Worm (Caenorhabditis elegans) whole organism, L4 larva: Measurements from ENCODE around the gene gcy-3.

Experiments
- aly-2 ChIP-seq: sonication (generic microtip); optimal IDR thresholded peaks from 2 replicates; lab custom pipeline; 2018; ENCODE audit warnings: missing biosample characterization, missing genetic modification characterization
- ces-1 ChIP-seq: fragments of 150-350 bp; sonication (generic microtip); optimal IDR thresholded peaks from 4 replicates; lab custom pipeline; 2014; ENCODE audit warnings: missing biosample characterization, missing genetic modification reagents, missing genetic modification characterization
- hmg-1.1 ChIP-seq: fragments of 200-800 bp; sonication (Bioruptor generic); IDR thresholded peaks from 2 replicates; pipeline ENCODE4 v1.3.6; 2022; ENCODE audit warnings: missing genetic modification reagents, missing genetic modification characterization, missing compliant biosample characterization
- lin-38 ChIP-seq: fragments of 200-800 bp; sonication (Bioruptor generic); IDR thresholded peaks from 2 replicates; pipeline ENCODE4 v1.3.6; 2022; ENCODE audit warnings: missing genetic modification reagents, missing genetic modification characterization, missing compliant biosample characterization
- nhr-77 ChIP-seq: fragments of 150-350 bp; optimal IDR thresholded peaks from 2 replicates; lab custom pipeline; 2014; ENCODE audit warnings: missing biosample characterization, missing genetic modification characterization
- php-3 ChIP-seq: fragments of 200-800 bp; sonication (Bioruptor generic); IDR thresholded peaks from 2 replicates; pipeline ENCODE4 v1.3.6; 2022; ENCODE audit warnings: missing genetic modification reagents, missing genetic modification characterization, missing compliant biosample characterization
- pqm-1 ChIP-seq: sonication (generic microtip); optimal IDR thresholded peaks from 2 replicates; lab custom pipeline; 2017; ENCODE audit warnings: missing biosample characterization, missing genetic modification characterization

ce11 chrII:9518781-9519180 lies 11.7 kb upstream of the gcy-3 start, which contains the start of the genes sfxn-1.1 and AH6.3:
- TF ChIP-seq php-3, result no peak
- TF ChIP-seq pqm-1 (tag; lab: Kevin White, UChicago), result no peak
- no peak for TF ChIP-seq ces-1 (GFP tag; lab: Kevin White, UChicago)
- TF ChIP-seq hmg-1.1 (GFP tag; lab: Robert Waterston, UW), result no peak
- TF ChIP-seq nhr-77 (tag; lab: Kevin White, UChicago), result no peak
- no peak for TF ChIP-seq lin-38 (GFP tag; lab: Robert Waterston, UW)
- TF ChIP-seq aly-2 (tag; lab: Kevin White, UChicago), result no peak
